Fruit fly (Drosophila melanogaster) whole organism, embryonic: ENCODE data around the gene CG2839.

ENCODE experiments used
- CG12155 ChIP-seq: fragments of 200-800 bp; sonication (Bioruptor generic); optimal IDR thresholded peaks from 3 replicates; lab custom pipeline; 2016; ENCODE audit warnings: missing biosample characterization, missing genetic modification characterization
- CG3281 ChIP-seq: fragments of 200-800 bp; sonication (Bioruptor generic); optimal IDR thresholded peaks from 3 replicates; lab custom pipeline; 2017; ENCODE audit warnings: missing biosample characterization, mild to moderate bottlenecking, missing genetic modification characterization
- CG6765 ChIP-seq: fragments of 200-800 bp; sonication (Bioruptor generic); optimal IDR thresholded peaks from 3 replicates; lab custom pipeline; 2017; ENCODE audit warnings: missing biosample characterization, mild to moderate bottlenecking, missing genetic modification characterization
- Spps ChIP-seq: fragments of 200-800 bp; sonication (Bioruptor generic); optimal IDR thresholded peaks from 2 replicates; lab custom pipeline; 2018; ENCODE audit warnings: missing biosample characterization, mild to moderate bottlenecking, missing genetic modification characterization
- br ChIP-seq: fragments of >200 bp; optimal IDR thresholded peaks from 2 replicates; lab custom pipeline; 2017
- pum ChIP-seq: fragments of 200-800 bp; sonication (Bioruptor generic); optimal IDR thresholded peaks from 2 replicates; lab custom pipeline; 2016; ENCODE audit warnings: missing biosample characterization, missing genetic modification characterization

DNA sequence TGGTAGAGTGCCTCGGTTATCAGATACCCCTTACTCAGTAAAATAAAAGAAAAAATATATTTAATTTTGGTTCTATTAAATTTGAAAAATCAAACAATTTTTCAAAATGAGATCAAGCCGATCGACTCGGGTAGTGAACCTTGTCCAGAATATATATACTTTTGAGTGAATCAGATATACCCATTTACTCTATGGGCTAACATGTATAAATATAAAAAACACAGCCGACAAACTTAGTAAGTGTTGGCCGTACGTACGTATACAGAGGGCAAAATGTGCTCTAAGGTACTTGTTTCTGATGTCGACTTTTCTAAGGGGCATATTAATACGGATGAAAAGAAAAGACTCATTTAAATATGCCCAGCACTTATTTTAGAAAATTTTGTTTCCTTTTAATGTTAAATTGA is 8.8 kb downstream of the CG2839 start:
- TF ChIP-seq CG3281 (GFP tag; lab: Kevin White, UChicago) (no peak), br (lab: Kevin White, UChicago) (no peak), pum (GFP tag; lab: Kevin White, UChicago) (no peak), CG12155 (GFP tag; lab: Kevin White, UChicago) (no peak), Spps (tag; lab: Kevin White, UChicago) (no peak), CG6765 (GFP tag; lab: Kevin White, UChicago) (no peak)
